Fruit fly (Drosophila melanogaster): ENCODE results near the gene CG14929.

Gene CG14929

DNA sequence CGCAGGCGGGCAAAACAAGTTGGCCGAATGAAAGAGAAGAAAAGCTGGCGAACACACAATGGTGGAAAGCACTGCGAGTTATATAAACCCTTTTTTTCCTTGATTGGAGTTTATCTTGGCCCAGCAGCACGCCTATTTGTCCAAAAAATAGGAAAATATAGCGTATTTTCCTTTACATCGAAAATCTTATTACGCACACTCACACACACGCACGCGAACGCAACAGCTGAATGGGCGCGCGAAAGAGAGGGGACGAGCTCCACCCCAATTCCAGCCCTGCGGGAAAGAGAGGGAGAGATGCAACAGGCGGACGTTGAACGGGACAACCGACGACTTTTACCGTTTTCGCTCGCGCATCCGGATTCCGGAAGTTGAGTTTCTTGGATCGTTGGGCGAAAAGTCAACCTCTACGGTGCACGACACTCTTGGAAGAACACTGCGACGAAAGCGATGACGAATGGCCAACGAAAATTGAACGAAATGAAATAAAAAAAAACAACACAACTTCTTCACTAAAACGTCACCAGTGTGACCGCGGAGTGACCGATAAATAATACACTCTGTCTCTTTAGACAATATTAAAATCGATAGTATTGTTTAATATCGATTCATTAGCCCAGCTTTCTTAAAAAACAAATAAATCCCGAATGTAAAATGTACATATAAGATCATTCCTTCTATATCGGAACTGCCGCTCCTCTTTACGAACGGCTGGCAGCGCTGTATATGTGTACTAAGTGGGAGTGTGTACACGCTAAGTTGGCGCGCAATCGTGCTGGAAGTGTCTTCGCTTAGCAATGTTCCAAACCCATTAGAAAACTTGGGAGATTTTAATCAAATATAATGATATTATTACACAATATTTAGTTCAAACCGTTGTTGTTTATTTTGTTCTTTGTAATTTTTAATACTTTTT, 2.8 kb upstream of the CG14929 start, which contains the start of the genes Dlg5 and CG4970:
Gene Dlg5, minus strand, starts transcription at position 556 of the 916 bp plus-strand sequence.
Gene CG4970, plus strand, starts transcription at position 866 of the 916 bp plus-strand sequence.
- TF ChIP-seq psq (optimal IDR thresholded peaks at IDR 0.05) (no peak), EcR (GFP tag; optimal IDR thresholded peaks at IDR 0.05) (no peak), Dll (optimal IDR thresholded peaks at IDR 0.05) (no peak), CG8478 (optimal IDR thresholded peaks at IDR 0.05) (peak; percentile 87)

DNA sequence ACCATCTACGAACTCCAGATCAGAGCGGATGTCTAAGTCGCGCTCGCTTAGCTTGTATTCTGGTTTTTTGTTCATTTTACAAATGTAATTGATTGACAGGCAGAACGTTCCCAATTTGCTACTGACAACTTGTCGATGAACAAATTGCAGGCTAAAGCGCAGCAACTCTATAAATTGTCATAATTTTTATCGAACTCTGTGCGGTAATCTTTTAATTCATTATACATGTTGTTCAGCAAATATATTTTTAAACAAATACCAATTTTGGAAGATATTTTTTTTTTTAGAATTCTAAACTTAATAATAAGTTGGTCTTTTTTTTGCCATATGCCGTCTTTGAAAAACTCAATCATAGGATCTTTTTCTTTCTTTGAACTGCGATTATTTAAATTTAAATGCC, 1.6 kb downstream of the CG14929 start, which contains the start of gene CG14930:
Gene CG14930, minus strand, starts transcription at position 101 of the 400 bp plus-strand sequence.
- TF ChIP-seq pan (optimal IDR thresholded peaks at IDR 0.05) = no peak
- no peak for TF ChIP-seq psq (optimal IDR thresholded peaks at IDR 0.05)

DNA sequence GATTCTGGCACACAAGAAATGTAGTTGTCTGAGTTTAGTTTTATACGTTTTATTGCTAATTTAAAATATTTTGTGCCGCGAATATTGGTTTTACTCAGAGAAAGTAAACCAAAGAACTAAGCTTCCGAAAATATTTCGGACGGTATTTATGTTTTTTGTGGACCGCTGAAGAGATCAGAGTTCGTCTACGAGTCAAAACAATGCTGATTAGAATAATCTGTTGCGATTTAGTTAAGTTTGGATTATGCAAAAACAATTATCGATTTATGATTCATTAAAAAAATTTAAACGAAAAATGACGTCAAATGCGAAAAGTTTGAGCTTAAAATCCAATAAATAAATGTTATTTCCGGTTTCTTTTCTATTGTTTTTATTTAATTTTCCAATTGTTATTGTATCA, 3.0 kb downstream of the CG14929 start, which contains the start of gene CG43153:
Gene CG43153, minus strand, starts transcription at position 101 of the 400 bp plus-strand sequence.
- TF ChIP-seq pan (optimal IDR thresholded peaks at IDR 0.05) (no peak), CG8478 (optimal IDR thresholded peaks at IDR 0.05) (no peak), usp (GFP tag; optimal IDR thresholded peaks at IDR 0.05) (no peak), Dll (optimal IDR thresholded peaks at IDR 0.05) (no peak), psq (optimal IDR thresholded peaks at IDR 0.05) (no peak), EcR (GFP tag; optimal IDR thresholded peaks at IDR 0.05) (no peak)

DNA sequence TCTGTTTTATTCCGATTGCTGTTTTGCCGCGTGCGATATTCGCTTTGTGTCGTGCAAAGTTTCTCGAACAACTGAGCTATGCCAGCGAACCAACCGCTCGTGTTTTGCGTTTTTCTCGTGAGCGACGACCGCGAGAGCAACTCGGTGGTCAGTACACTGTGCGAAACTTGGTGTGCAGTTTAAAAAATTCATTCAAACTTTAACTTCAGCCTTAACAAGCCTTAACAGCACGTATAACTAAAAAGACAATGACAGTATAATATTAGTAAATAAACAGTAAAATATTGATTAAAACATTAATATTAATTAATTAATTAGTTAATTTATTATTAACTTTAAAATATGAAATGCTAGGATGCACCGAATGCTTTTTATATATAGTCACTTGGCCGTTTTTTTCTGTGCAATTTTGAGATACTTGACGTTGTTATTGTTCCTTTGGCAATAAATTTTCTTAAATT, 8.5 kb downstream of the CG14929 start, which contains the start of gene CG31705:
Gene CG31705, minus strand, starts transcription at position 77 of the 461 bp plus-strand sequence.
- no peak for TF ChIP-seq pan (optimal IDR thresholded peaks at IDR 0.05)
- no peak for TF ChIP-seq EcR (GFP tag; optimal IDR thresholded peaks at IDR 0.05)
- TF ChIP-seq CG8478 (optimal IDR thresholded peaks at IDR 0.05) = no peak
- no peak for TF ChIP-seq Dll (optimal IDR thresholded peaks at IDR 0.05)
- no peak for TF ChIP-seq psq (optimal IDR thresholded peaks at IDR 0.05)
- no peak for TF ChIP-seq usp (GFP tag; optimal IDR thresholded peaks at IDR 0.05)

DNA sequence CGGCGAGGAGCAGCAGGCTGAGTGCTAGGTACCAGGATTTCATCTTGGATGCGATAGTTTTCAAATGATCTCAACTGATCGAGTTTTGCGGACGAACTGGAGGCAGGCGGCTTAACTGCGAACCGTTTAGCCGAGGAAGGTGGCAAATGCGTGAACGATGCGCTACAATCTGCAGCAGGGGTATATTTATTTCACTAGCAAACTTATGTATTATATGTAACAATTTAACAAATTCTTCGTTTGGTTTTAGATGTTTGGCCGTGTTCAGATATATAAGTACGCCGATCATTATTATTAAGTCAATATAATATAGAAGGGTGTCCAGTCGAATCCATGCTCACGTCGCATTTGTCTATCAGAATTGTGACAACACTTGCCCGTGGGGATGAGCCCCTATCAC, 11.3 kb downstream of the CG14929 start, which contains the start of gene CG31706:
Gene CG31706, minus strand, starts transcription at position 101 of the 400 bp plus-strand sequence.
- TF ChIP-seq pan (optimal IDR thresholded peaks at IDR 0.05) = no peak
- TF ChIP-seq EcR (GFP tag; optimal IDR thresholded peaks at IDR 0.05) = no peak
- no peak for TF ChIP-seq CG8478 (optimal IDR thresholded peaks at IDR 0.05)
- TF ChIP-seq usp (GFP tag; optimal IDR thresholded peaks at IDR 0.05) = no peak
- TF ChIP-seq psq (optimal IDR thresholded peaks at IDR 0.05) = no peak
- no peak for TF ChIP-seq Dll (optimal IDR thresholded peaks at IDR 0.05)

DNA sequence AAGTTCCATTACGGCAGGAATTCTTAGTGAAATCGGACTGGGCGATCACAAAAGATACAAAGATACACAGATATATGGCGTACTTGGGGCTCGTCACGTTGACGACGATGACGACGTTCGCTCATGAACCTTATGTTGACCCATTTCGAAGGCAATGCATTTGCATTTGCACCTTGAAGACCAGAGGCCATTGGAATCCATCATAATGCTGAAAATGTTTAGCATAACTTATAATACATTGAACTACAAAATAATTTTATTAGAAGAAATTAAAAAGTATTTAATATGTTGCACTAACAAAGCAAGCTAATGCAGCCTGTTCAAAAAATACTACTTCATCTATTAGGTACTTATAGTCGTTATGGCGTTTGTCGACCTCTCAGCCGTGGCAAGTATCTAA, 11.9 kb downstream of the CG14929 start, which contains the start of gene CG34162:
Gene CG34162, plus strand, starts transcription at position 301 of the 400 bp plus-strand sequence.
- TF ChIP-seq pan (optimal IDR thresholded peaks at IDR 0.05) = no peak
- no peak for TF ChIP-seq usp (GFP tag; optimal IDR thresholded peaks at IDR 0.05)
- TF ChIP-seq psq (optimal IDR thresholded peaks at IDR 0.05) = no peak
- no peak for TF ChIP-seq Dll (optimal IDR thresholded peaks at IDR 0.05)
- no peak for TF ChIP-seq CG8478 (optimal IDR thresholded peaks at IDR 0.05)
- no peak for TF ChIP-seq EcR (GFP tag; optimal IDR thresholded peaks at IDR 0.05)

DNA sequence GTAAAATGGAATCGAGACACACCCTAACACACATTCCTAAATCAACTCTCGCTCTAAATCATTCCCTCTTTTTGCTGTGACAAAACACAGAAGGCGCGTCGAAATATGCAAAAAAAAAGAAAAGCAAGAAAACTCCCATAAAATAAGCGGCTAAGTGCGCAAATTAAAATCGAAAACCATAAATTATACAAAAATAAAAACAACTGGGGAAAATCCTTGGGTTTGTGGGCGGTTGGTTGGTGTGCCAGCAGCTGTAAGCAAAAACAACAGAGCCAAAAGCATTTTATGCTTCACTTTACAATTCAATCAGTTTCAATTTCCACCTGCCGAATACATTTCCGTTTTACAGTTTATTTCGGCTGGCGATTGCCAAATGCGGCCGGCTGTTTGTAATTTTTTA, 16.2 kb downstream of the CG14929 start, which contains the start of gene CG43438:
Gene CG43438, plus strand, starts transcription at position 301 of the 400 bp plus-strand sequence.
- TF ChIP-seq CG8478 (optimal IDR thresholded peaks at IDR 0.05) (no peak), pan (optimal IDR thresholded peaks at IDR 0.05) (no peak), Dll (optimal IDR thresholded peaks at IDR 0.05) (no peak), psq (optimal IDR thresholded peaks at IDR 0.05) (no peak), EcR (GFP tag; optimal IDR thresholded peaks at IDR 0.05) (no peak), usp (GFP tag; optimal IDR thresholded peaks at IDR 0.05) (no peak)

DNA sequence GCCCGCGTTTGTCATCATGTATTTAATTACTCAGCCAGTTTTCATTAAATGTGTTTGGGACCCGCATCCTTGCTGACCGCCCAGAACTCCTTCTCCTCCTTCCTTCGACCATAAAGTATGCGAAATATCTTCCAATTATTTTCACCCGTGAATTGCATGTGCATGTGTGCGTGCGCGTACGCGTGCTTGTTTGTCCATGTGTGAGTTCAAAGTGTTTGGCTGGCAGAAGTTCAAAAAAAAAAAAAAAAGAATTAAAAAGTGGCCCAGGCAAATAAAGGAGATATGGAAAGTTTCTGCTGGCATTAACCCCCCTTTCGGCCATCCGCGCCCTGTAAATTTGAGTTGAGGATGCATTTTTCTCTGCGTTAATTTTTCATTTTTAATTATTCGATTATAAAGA, 34.2 kb downstream of the CG14929 start:
- TF ChIP-seq usp (GFP tag; optimal IDR thresholded peaks at IDR 0.05) (no peak), psq (optimal IDR thresholded peaks at IDR 0.05) (no peak), CG8478 (optimal IDR thresholded peaks at IDR 0.05) (no peak), EcR (GFP tag; optimal IDR thresholded peaks at IDR 0.05) (no peak)
